Fruit fly (Drosophila melanogaster): ENCODE data around the gene CG44422.

The CG44422 gene

dm6 chrX:11338973-11339867 is 36.6 kb upstream of the CG44422 start (continued):
- TF ChIP-seq CG34224 (GFP tag; IDR thresholded peaks at IDR 0.05; ENCODE audit: partially characterized antibody): peak; percentile 84
- no peak for TF ChIP-seq CG7271 (tag; optimal IDR thresholded peaks at IDR 0.05)
- TF ChIP-seq slou (GFP tag; optimal IDR thresholded peaks at IDR 0.05): no peak
- peak; percentile 70; the same call in 1 of the 3 replicates for TF ChIP-seq mld (GFP tag; IDR thresholded peaks at IDR 0.05; ENCODE audit: partially characterized antibody)
- TF ChIP-seq CG18619 (GFP tag; optimal IDR thresholded peaks at IDR 0.05): no peak
- peak; percentile 91 for TF ChIP-seq vnd (GFP tag; IDR thresholded peaks at IDR 0.05; ENCODE audit: partially characterized antibody)
- peak; percentile 92 for TF ChIP-seq crol (GFP tag; IDR thresholded peaks at IDR 0.05)
- TF ChIP-seq Hr51 (GFP tag; optimal IDR thresholded peaks at IDR 0.05): peak in 1 of 2 experiments; percentile 44
- TF ChIP-seq CG4424 (GFP tag; optimal IDR thresholded peaks at IDR 0.05): peak; percentile 19
- TF ChIP-seq Optix (GFP tag; IDR thresholded peaks at IDR 0.05): no peak
- no peak for TF ChIP-seq CG43689 (GFP tag; IDR thresholded peaks at IDR 0.05)
- peak; percentile 52 for TF ChIP-seq Atf3 (GFP tag; optimal IDR thresholded peaks at IDR 0.05)
- peak; percentile 45 for TF ChIP-seq nmo (GFP tag; optimal IDR thresholded peaks at IDR 0.05)
- peak; percentile 31; the same call in 1 of the 2 replicates for TF ChIP-seq CG4404 (GFP tag; IDR thresholded peaks at IDR 0.05)
- peak; percentile 69 for TF ChIP-seq jumu (GFP tag; optimal IDR thresholded peaks at IDR 0.05)
- no peak for TF ChIP-seq ara (GFP tag; IDR thresholded peaks at IDR 0.05)
- no peak for TF ChIP-seq CG13296 (GFP tag; optimal IDR thresholded peaks at IDR 0.05)
- TF ChIP-seq ci (GFP tag; IDR thresholded peaks at IDR 0.05): 0 out of 3 replicates have a peak, but pooled peaks have one; percentile 39
- TF ChIP-seq Max (GFP tag; optimal IDR thresholded peaks at IDR 0.05): peak; percentile 27
- TF ChIP-seq stwl (tag; optimal IDR thresholded peaks at IDR 0.05): peak; percentile 54
- TF ChIP-seq Pdp1 (GFP tag; optimal IDR thresholded peaks at IDR 0.05): peak; percentile 58 to 65
- TF ChIP-seq br (optimal IDR thresholded peaks at IDR 0.05): no peak
- peak; percentile 61 for TF ChIP-seq ato (GFP tag; IDR thresholded peaks at IDR 0.05; ENCODE audit: partially characterized antibody)
- TF ChIP-seq fu2 (GFP tag; optimal IDR thresholded peaks at IDR 0.05): peak; percentile 8
- TF ChIP-seq Kr (GFP tag; optimal IDR thresholded peaks at IDR 0.05): no peak
- TF ChIP-seq CG3838 (GFP tag; optimal IDR thresholded peaks at IDR 0.05): peak; percentile 1
- peak; percentile 76 for TF ChIP-seq CG14710 (tag; optimal IDR thresholded peaks at IDR 0.05)
- no peak for TF ChIP-seq H2.0 (GFP tag; IDR thresholded peaks at IDR 0.05)
- peak; percentile 87 for TF ChIP-seq CG14860 (GFP tag; IDR thresholded peaks at IDR 0.05; ENCODE audit: partially characterized antibody)
- TF ChIP-seq ash1 (GFP tag; optimal IDR thresholded peaks at IDR 0.05): no peak
- TF ChIP-seq tin (GFP tag; optimal IDR thresholded peaks at IDR 0.05): peak; percentile 47
- no peak for TF ChIP-seq yki (optimal IDR thresholded peaks at IDR 0.05)
- TF ChIP-seq Ets65A (GFP tag): peak; percentile 90
- TF ChIP-seq Mes4 (GFP tag; optimal IDR thresholded peaks at IDR 0.05): peak; percentile 15
- TF ChIP-seq gt (GFP tag; IDR thresholded peaks at IDR 0.05): no peak
- no peak for TF ChIP-seq CG1602 (GFP tag; optimal IDR thresholded peaks at IDR 0.05)
- no peak for TF ChIP-seq CG6854 (GFP tag; optimal IDR thresholded peaks at IDR 0.05)
- TF ChIP-seq kni (GFP tag; optimal IDR thresholded peaks at IDR 0.05): no peak
- no peak for TF ChIP-seq Oaz (GFP tag; IDR thresholded peaks at IDR 0.05)
- TF ChIP-seq HLH3B (GFP tag; IDR thresholded peaks at IDR 0.05): 0 out of 2 replicates have a peak, but pooled peaks have one; percentile 10
- TF ChIP-seq Meics (GFP tag; optimal IDR thresholded peaks at IDR 0.05): peak; percentile 39
- peak; percentile 72 for TF ChIP-seq CHES-1-like (GFP tag; optimal IDR thresholded peaks at IDR 0.05)
- TF ChIP-seq CG2712 (tag; optimal IDR thresholded peaks at IDR 0.05): peak; percentile 25
- no peak for TF ChIP-seq Spps (tag; optimal IDR thresholded peaks at IDR 0.05)
- no peak for TF ChIP-seq TFAM (GFP tag; optimal IDR thresholded peaks at IDR 0.05)
- peak; percentile 66 for TF ChIP-seq phol (tag; optimal IDR thresholded peaks at IDR 0.05)
- peak; percentile 55 for TF ChIP-seq Atf-2 (GFP tag; optimal IDR thresholded peaks at IDR 0.05)
- peak; percentile 59 for TF ChIP-seq MBD-R2 (GFP tag; IDR thresholded peaks at IDR 0.05)
- no peak for TF ChIP-seq Nf-YB (GFP tag; optimal IDR thresholded peaks at IDR 0.05)
